Fruit fly (Drosophila melanogaster): ENCODE data around the gene Pgam5.

Pgam5 gene

DNA sequence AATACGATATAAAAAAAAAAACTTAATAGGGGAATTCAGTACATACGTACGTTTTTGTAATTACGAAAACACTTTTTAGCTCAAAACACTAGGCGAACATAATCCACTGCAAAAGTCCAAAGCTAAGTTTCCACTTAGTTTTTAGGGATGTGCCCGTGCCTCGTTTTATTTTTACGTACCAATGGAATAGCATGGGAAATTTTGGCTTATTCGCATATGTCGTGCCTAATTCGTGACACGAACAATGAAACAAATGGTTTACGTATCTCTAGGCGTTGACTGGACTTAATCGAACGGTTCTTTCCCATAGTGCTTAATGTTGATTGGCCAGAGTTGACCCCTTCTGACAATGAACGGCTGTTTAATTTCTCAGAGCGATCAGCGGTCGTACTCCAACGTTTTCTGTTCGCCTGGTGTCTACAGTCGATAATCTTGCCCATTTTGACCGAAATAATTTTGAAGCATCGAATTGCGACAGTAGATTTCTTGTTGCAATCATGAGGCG lies 6.3 kb upstream of the Pgam5 start, which contains the start of gene CG14818 (continued):
- TF ChIP-seq CG16779 (tag; optimal IDR thresholded peaks at IDR 0.05) (no peak), achi (GFP tag; optimal IDR thresholded peaks at IDR 0.05) (peak; percentile 54), CG15336 (GFP tag; IDR thresholded peaks at IDR 0.05) (peak; percentile 53), Eip93F (GFP tag; optimal IDR thresholded peaks at IDR 0.05) (no peak), dac (GFP tag; optimal IDR thresholded peaks at IDR 0.05) (peak; percentile 39), CG11762 (GFP tag; optimal IDR thresholded peaks at IDR 0.05; ENCODE audit: insufficient read depth) (peak; percentile 35), Sox14 (GFP tag; optimal IDR thresholded peaks at IDR 0.05) (peak; percentile 55), Hr4 (GFP tag; optimal IDR thresholded peaks at IDR 0.05) (no peak), CG6276 (GFP tag; optimal IDR thresholded peaks at IDR 0.05) (no peak), topi (GFP tag; optimal IDR thresholded peaks at IDR 0.05) (peak; percentile 71), CG6808 (GFP tag; optimal IDR thresholded peaks at IDR 0.05) (no peak), spab (GFP tag; optimal IDR thresholded peaks at IDR 0.05) (no peak), fd59A (GFP tag; optimal IDR thresholded peaks at IDR 0.05) (no peak), acj6 (GFP tag; optimal IDR thresholded peaks at IDR 0.05) (peak; percentile 53)

DNA sequence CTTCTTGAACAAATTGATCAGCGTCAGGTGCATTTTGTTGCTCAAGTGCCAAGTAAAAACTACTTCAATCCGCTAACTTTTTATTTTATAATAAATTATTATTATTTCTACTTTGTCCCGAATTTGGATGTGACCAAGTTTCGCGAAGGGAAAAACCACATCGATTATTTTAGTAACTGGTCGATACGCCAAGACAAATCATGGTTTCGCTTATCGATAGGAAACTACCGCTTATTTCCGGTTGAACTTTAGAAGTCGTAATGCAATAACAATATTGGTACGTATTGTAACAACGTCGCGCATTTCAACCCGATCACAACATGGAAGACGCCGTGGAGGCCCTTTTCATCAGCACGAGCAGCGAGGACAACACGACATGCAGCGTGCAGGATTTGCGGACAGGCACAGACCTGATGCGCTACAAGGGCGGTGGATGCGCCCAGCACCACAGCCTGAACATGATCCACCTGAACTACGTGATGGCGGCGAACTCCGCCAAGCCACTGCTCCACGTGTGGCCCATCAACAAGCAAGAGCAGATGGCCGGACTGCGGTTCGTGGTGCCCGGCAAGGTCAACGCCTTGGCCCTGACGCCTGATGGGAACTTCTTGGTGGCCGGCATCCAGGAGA lies 3.9 kb upstream of the Pgam5 start, which contains the start of the genes CG14817 and CG14805:
Gene CG14817 (minus strand): TSS at position 164 of the 630 bp plus-strand sequence.
Gene CG14805 (plus strand): TSS at position 211 of the 630 bp plus-strand sequence.
- TF ChIP-seq Eip75B (GFP tag; optimal IDR thresholded peaks at IDR 0.05), result no peak
- TF ChIP-seq acj6 (GFP tag; optimal IDR thresholded peaks at IDR 0.05), result no peak
- TF ChIP-seq CG11762 (GFP tag; optimal IDR thresholded peaks at IDR 0.05; ENCODE audit: insufficient read depth), result no peak
- TF ChIP-seq CG10631 (GFP tag; optimal IDR thresholded peaks at IDR 0.05), result no peak
- TF ChIP-seq CG32006 (GFP tag; optimal IDR thresholded peaks at IDR 0.05), result no peak
- no peak for TF ChIP-seq CG6808 (GFP tag; optimal IDR thresholded peaks at IDR 0.05)
- no peak for TF ChIP-seq CG8632 (GFP tag; optimal IDR thresholded peaks at IDR 0.05)
- TF ChIP-seq CG6276 (GFP tag; optimal IDR thresholded peaks at IDR 0.05), result no peak
- no peak for TF ChIP-seq CG4318 (GFP tag; optimal IDR thresholded peaks at IDR 0.05)
- no peak for TF ChIP-seq fd85E (GFP tag; optimal IDR thresholded peaks at IDR 0.05)
- TF ChIP-seq CG7368 (GFP tag; optimal IDR thresholded peaks at IDR 0.05), result no peak
- no peak for TF ChIP-seq Gug (GFP tag; IDR thresholded peaks at IDR 0.05)
- TF ChIP-seq Ets21C (GFP tag; optimal IDR thresholded peaks at IDR 0.05), result no peak
- peak in 1 of 2 experiments; percentile 44 for TF ChIP-seq salr (GFP tag; optimal IDR thresholded peaks at IDR 0.05)
- TF ChIP-seq Sox15 (GFP tag; optimal IDR thresholded peaks at IDR 0.05), result no peak
- peak; percentile 48 for TF ChIP-seq lz (GFP tag; optimal IDR thresholded peaks at IDR 0.05)
- TF ChIP-seq CG1621 (tag; optimal IDR thresholded peaks at IDR 0.05), result peak; percentile 53
- TF ChIP-seq CG15336 (GFP tag; IDR thresholded peaks at IDR 0.05), result 0 out of 2 replicates have a peak, but pooled peaks have one; percentile 21
- no peak for TF ChIP-seq Hr39 (GFP tag; optimal IDR thresholded peaks at IDR 0.05)
- no peak for TF ChIP-seq CG10669 (GFP tag; optimal IDR thresholded peaks at IDR 0.05)
- no peak for TF ChIP-seq CG3919 (GFP tag; optimal IDR thresholded peaks at IDR 0.05)
- TF ChIP-seq CG3032 (tag; optimal IDR thresholded peaks at IDR 0.05), result peak; percentile 30
- peak; percentile 68 for TF ChIP-seq topi (GFP tag; optimal IDR thresholded peaks at IDR 0.05)
- no peak for TF ChIP-seq fd59A (GFP tag; optimal IDR thresholded peaks at IDR 0.05)
- TF ChIP-seq CG9139 (GFP tag; optimal IDR thresholded peaks at IDR 0.05), result no peak
- peak; percentile 62 to 82 for TF ChIP-seq ss (GFP tag; optimal IDR thresholded peaks at IDR 0.05)
- no peak for TF ChIP-seq net (GFP tag; optimal IDR thresholded peaks at IDR 0.05)
- TF ChIP-seq CG6854 (GFP tag; optimal IDR thresholded peaks at IDR 0.05), result peak; percentile 91
- no peak for TF ChIP-seq Hr4 (GFP tag; optimal IDR thresholded peaks at IDR 0.05)
- no peak for TF ChIP-seq pdm3 (GFP tag; optimal IDR thresholded peaks at IDR 0.05)
- TF ChIP-seq CG8119 (GFP tag; IDR thresholded peaks at IDR 0.05), result no peak; the same call in 2 of the 3 replicates
- no peak for TF ChIP-seq spab (GFP tag; optimal IDR thresholded peaks at IDR 0.05)
- peak; percentile 61 for TF ChIP-seq eg (GFP tag; IDR thresholded peaks at IDR 0.05)
- peak; percentile 45 for TF ChIP-seq cyc (GFP tag; optimal IDR thresholded peaks at IDR 0.05)
- peak; percentile 58 for TF ChIP-seq CG6163 (GFP tag; IDR thresholded peaks at IDR 0.05)
- peak; percentile 53 for TF ChIP-seq Sox14 (GFP tag; optimal IDR thresholded peaks at IDR 0.05)
- TF ChIP-seq Hr38 (GFP tag; optimal IDR thresholded peaks at IDR 0.05), result no peak
- TF ChIP-seq achi (GFP tag; optimal IDR thresholded peaks at IDR 0.05), result no peak
- no peak for TF ChIP-seq Eip93F (GFP tag; optimal IDR thresholded peaks at IDR 0.05)
- TF ChIP-seq Ets96B (tag; optimal IDR thresholded peaks at IDR 0.05), result peak; percentile 5
- peak; percentile 88 for TF ChIP-seq Eip78C (GFP tag)
- TF ChIP-seq fkh (GFP tag; optimal IDR thresholded peaks at IDR 0.05), result no peak
- TF ChIP-seq vri (GFP tag; optimal IDR thresholded peaks at IDR 0.05), result no peak
- TF ChIP-seq Met (GFP tag; optimal IDR thresholded peaks at IDR 0.05), result no peak
- TF ChIP-seq svp (GFP tag), result peak; percentile 71

All from whole organism, prepupa.